Worm (Caenorhabditis elegans) whole organism, late embryonic: ENCODE data around the gene nekl-4.

ENCODE experiments used
- ceh-6 ChIP-seq: fragments of 200-800 bp; sonication (Bioruptor generic); optimal IDR thresholded peaks from 2 replicates; lab custom pipeline; 2018; ENCODE audit warnings: mild to moderate bottlenecking, missing genetic modification characterization, missing compliant biosample characterization
- mec-3 ChIP-seq: sonication (generic microtip); optimal IDR thresholded peaks from 2 replicates; lab custom pipeline; 2016; ENCODE audit warnings: borderline replicate concordance, missing genetic modification characterization, missing compliant biosample characterization
- sox-2 ChIP-seq: fragments of 200-800 bp; sonication (Bioruptor generic); IDR thresholded peaks from 2 replicates; pipeline ENCODE4 v1.3.6; 2022; ENCODE audit warnings: missing genetic modification reagents, missing genetic modification characterization, missing compliant biosample characterization
- sox-4 ChIP-seq: sonication (generic microtip); optimal IDR thresholded peaks from 2 replicates; lab custom pipeline; 2017; ENCODE audit warnings: mild to moderate bottlenecking, missing genetic modification characterization, inconsistent platforms, missing compliant biosample characterization

ce11 chrIII:5552072-5552667 is 34.8 kb upstream of the nekl-4 start, which contains the start of gene F09F7.6:
- TF ChIP-seq sox-4 (tag; lab: Kevin White, UChicago) (no peak), mec-3 (tag; lab: Kevin White, UChicago) (no peak), ceh-6 (no peak), sox-2 (GFP tag; lab: Robert Waterston, UW) (no peak)
